Worm (Caenorhabditis elegans): Measurements from ENCODE around the gene Y62H9A.7.
A peak's percentile ranks its signal among the peaks of the same experiment; 100 is the strongest.

Y62H9A.7 gene

DNA sequence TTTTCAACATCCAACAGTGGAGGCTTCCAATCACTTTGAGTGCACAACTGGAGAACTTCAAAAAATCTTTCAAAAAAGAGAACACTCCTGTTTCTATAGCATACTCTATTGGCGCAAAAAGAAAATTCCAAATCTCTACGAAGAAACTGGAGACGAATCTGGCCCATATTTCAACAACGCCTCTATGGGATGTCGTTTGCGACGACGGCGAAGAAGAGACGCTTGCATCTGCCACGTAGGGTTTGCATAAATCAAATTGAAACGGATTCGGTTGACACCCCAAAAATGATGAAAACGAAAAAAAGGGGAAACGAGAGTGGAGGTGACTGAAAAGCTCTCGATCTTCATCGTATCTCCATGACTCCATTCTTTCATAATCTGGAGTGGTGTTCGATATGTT is 29.3 kb downstream of the Y62H9A.7 start:
- no peak for TF ChIP-seq unc-130 (GFP tag; optimal IDR thresholded peaks at IDR 0.05)
- TF ChIP-seq unc-62 (GFP tag; optimal IDR thresholded peaks at IDR 0.05 in 1 of 2): peak in 1 of 2 experiments; percentile 90
- no peak for TF ChIP-seq unc-62 (tag; optimal IDR thresholded peaks at IDR 0.05)

DNA sequence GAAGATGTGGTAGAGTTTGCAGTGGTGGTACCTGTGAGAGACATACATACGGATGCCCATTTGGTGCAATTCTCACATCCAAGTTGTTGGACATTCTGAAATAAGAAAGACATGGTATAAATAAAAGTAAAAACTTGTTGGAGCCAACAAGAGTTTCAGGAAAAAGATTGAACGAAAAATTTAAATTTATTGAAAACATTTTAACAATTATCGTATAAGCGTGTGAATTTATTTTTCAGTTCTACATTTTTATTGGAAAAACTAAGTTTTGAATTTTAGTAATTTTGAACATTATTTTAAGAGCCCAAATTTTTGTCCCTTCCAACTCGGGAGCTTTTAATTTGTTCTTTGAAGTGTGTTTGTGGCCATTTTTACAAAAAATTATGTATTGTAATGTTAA is 30.6 kb downstream of the Y62H9A.7 start, which contains the start of gene F54F7.8:
Gene F54F7.8, minus strand, starts transcription at position 101 of the 400 bp plus-strand sequence.
- TF ChIP-seq nhr-10 (tag; optimal IDR thresholded peaks at IDR 0.05) (no peak), F37D6.2 (tag; optimal IDR thresholded peaks at IDR 0.05) (no peak), T26A8.4 (GFP tag; IDR thresholded peaks at IDR 0.05) (no peak), mxl-3 (GFP tag; optimal IDR thresholded peaks at IDR 0.05) (no peak), lir-3 (tag; optimal IDR thresholded peaks at IDR 0.05) (no peak), pqm-1 (tag; optimal IDR thresholded peaks at IDR 0.05) (no peak), nhr-11 (tag; optimal IDR thresholded peaks at IDR 0.05) (no peak), lin-15B (tag; optimal IDR thresholded peaks at IDR 0.05) (no peak), skn-1 (tag; optimal IDR thresholded peaks at IDR 0.05) (no peak), daf-12 (tag; optimal IDR thresholded peaks at IDR 0.05) (no peak), ceh-44 (GFP tag; IDR thresholded peaks at IDR 0.05) (no peak), F49E8.2 (tag; optimal IDR thresholded peaks at IDR 0.05; ENCODE audit: borderline replicate concordance) (no peak), daf-19 (GFP tag; conservative IDR thresholded peaks at IDR 0.05) (no peak), nhr-6 (tag; optimal IDR thresholded peaks at IDR 0.05) (no peak), ctbp-1 (GFP tag; IDR thresholded peaks at IDR 0.05) (no peak), unc-62 (GFP tag; optimal IDR thresholded peaks at IDR 0.05 in 1 of 2) (no peak), unc-62 (tag; optimal IDR thresholded peaks at IDR 0.05) (no peak), D1046.2 (GFP tag; IDR thresholded peaks at IDR 0.05) (no peak)

DNA sequence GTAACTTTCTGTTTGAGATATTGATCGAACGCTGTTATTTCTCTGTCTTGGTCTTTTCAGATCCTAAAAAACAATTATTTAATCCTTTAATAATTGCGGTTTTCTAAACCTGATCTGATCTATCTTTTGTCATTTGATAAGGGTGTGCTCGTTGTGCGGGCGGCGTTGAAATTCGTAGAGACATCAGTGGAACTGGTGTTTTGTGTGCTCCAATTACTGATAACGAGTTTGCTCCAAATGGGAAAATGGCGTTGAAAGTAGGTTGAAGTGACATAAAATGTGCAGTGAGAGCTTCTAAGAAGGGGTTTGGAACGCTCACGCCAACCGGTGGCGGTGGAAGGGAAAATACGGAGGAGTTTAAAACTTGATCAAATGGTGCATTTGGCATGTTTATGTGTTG is 31.0 kb downstream of the Y62H9A.7 start:
- no peak for TF ChIP-seq spr-1 (tag; optimal IDR thresholded peaks at IDR 0.05)
- peak; percentile 48 for TF ChIP-seq dve-1 (tag; optimal IDR thresholded peaks at IDR 0.05; ENCODE audit: insufficient read depth)
- TF ChIP-seq pqm-1 (tag; optimal IDR thresholded peaks at IDR 0.05): peak; percentile 53
- no peak for TF ChIP-seq daf-16 (GFP tag; optimal IDR thresholded peaks at IDR 0.05)
- peak; percentile 37 for TF ChIP-seq daf-16 (tag; optimal IDR thresholded peaks at IDR 0.05)
- TF ChIP-seq nhr-25 (tag; optimal IDR thresholded peaks at IDR 0.05; ENCODE audit: borderline replicate concordance, insufficient read depth): no peak
- peak; percentile 51 for TF ChIP-seq nhr-28 (tag; optimal IDR thresholded peaks at IDR 0.05)
- peak; percentile 30; the same call in 1 of the 2 replicates for TF ChIP-seq dmd-6 (GFP tag; IDR thresholded peaks at IDR 0.05)
- no peak for TF ChIP-seq nhr-237 (tag; optimal IDR thresholded peaks at IDR 0.05)

DNA sequence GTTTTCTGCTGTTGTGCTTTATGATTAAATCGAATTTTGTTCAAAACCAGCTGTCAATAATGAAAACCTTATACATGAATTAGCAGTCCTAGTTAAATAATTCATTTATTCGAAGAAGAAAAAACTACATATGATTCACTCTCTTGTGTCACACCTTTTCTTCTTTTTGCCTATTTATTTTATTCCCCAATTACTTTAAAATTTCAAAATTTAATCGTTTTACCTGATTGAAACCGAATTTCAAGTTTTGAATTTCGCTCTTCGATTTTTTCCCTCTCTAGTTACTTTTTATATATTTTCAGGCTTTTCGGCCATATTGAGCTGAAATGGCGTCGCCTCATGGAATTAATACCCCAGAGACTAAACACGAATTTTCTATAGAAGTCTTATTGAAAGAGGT is 33.0 kb downstream of the Y62H9A.7 start, which contains the start of gene xtr-1:
Gene xtr-1, plus strand, starts transcription at position 301 of the 400 bp plus-strand sequence.
- TF ChIP-seq aha-1 (tag): peak; percentile 61
- no peak for TF ChIP-seq ztf-11 (tag; optimal IDR thresholded peaks at IDR 0.05)

DNA sequence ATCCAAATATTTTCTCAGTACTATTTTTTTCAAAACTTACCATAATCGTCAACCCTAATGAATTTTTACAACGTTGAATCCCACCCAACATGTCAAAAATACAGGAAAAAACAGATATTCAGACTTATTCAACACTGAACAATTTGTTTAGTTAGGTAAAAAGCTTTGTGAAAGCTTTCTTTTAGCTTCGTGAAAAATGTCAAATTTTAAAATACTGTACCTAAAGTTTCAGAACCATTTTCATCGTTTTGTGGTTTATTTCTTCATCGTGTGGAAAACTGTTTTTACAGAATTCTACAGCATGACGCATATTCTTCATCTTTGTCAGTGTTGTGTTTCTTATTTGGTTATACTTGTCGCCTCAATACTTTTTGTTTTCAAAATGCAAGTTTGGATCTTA is 34.9 kb downstream of the Y62H9A.7 start, which contains the start of gene F54F7.14:
Gene F54F7.14, plus strand, starts transcription at position 301 of the 400 bp plus-strand sequence.
- no peak for TF ChIP-seq php-3 (GFP tag; IDR thresholded peaks at IDR 0.05)
- no peak for TF ChIP-seq lin-29 (GFP tag; IDR thresholded peaks at IDR 0.05)
- TF ChIP-seq ctbp-1 (GFP tag; IDR thresholded peaks at IDR 0.05): no peak
- TF ChIP-seq ZK546.5 (tag; optimal IDR thresholded peaks at IDR 0.05): no peak
- TF ChIP-seq D1046.2 (GFP tag; IDR thresholded peaks at IDR 0.05): no peak
- TF ChIP-seq zip-11 (GFP tag; IDR thresholded peaks at IDR 0.05): no peak
- TF ChIP-seq lim-7 (GFP tag; IDR thresholded peaks at IDR 0.05): no peak
- no peak for TF ChIP-seq dve-1 (tag; optimal IDR thresholded peaks at IDR 0.05; ENCODE audit: insufficient read depth)
- TF ChIP-seq lin-13 (GFP tag; optimal IDR thresholded peaks at IDR 0.05): no peak
- no peak for TF ChIP-seq unc-62 (GFP tag; optimal IDR thresholded peaks at IDR 0.05 in 1 of 2)
- no peak for TF ChIP-seq unc-62 (tag; optimal IDR thresholded peaks at IDR 0.05)
- no peak for TF ChIP-seq aly-2 (tag; optimal IDR thresholded peaks at IDR 0.05)
- TF ChIP-seq lin-39 (tag; optimal IDR thresholded peaks at IDR 0.05): no peak
- TF ChIP-seq zip-2 (tag; optimal IDR thresholded peaks at IDR 0.05): no peak
- TF ChIP-seq ztf-7 (tag; optimal IDR thresholded peaks at IDR 0.05): no peak
